Fruit fly (Drosophila melanogaster) whole organism, embryonic: ENCODE results near the gene pps.

Experiments
- Awh ChIP-seq: fragments of 200-800 bp; sonication (Bioruptor generic); IDR thresholded peaks from 2 replicates; pipeline ENCODE4, ENCODE4 v1.3.6; 2022; ENCODE audit warnings: missing biosample characterization, missing genetic modification characterization
- C15 ChIP-seq: fragments of 200-800 bp; sonication (Bioruptor generic); IDR thresholded peaks from 3 replicates; pipeline ENCODE4 v1.3.6; 2022; ENCODE audit warnings: missing biosample characterization, missing genetic modification characterization
- CG10209 ChIP-seq: fragments of 200-800 bp; sonication (Bioruptor generic); optimal IDR thresholded peaks from 3 replicates; lab custom pipeline; 2017; ENCODE audit warnings: missing biosample characterization, mild to moderate bottlenecking, missing genetic modification characterization, missing genetic modification reagents
- CG11093 ChIP-seq: fragments of 200-800 bp; sonication (Bioruptor generic); IDR thresholded peaks from 3 replicates; pipeline ENCODE4 v1.3.6; 2022; ENCODE audit warnings: missing biosample characterization, missing genetic modification characterization
- CG14050 ChIP-seq: fragments of 200-800 bp; sonication (Bioruptor generic); IDR thresholded peaks from 3 replicates; pipeline ENCODE4 v1.3.6; 2022; ENCODE audit warnings: missing biosample characterization, missing genetic modification characterization
- CG14710 ChIP-seq: fragments of 200-800 bp; sonication (Bioruptor generic); optimal IDR thresholded peaks from 3 replicates; lab custom pipeline; 2019; ENCODE audit warnings: missing biosample characterization, mild to moderate bottlenecking, missing genetic modification characterization, moderate library complexity
- CG1529 ChIP-seq: fragments of 200-800 bp; sonication (Bioruptor generic); optimal IDR thresholded peaks from 3 replicates; lab custom pipeline; 2018; ENCODE audit warnings: missing biosample characterization, missing genetic modification characterization
- CG15514 ChIP-seq: fragments of 200-800 bp; sonication (Bioruptor generic); optimal IDR thresholded peaks from 3 replicates; lab custom pipeline; 2017; ENCODE audit warnings: missing biosample characterization, missing genetic modification characterization, mild to moderate bottlenecking, moderate library complexity, missing genetic modification reagents
- CG15696 ChIP-seq: fragments of 200-800 bp; sonication (Bioruptor generic); optimal IDR thresholded peaks from 2 replicates; lab custom pipeline; 2019; ENCODE audit warnings: missing biosample characterization, mild to moderate bottlenecking, missing genetic modification characterization, moderate library complexity
- CG17359 ChIP-seq: fragments of 200-800 bp; sonication (Bioruptor generic); optimal IDR thresholded peaks from 3 replicates; lab custom pipeline; 2018; ENCODE audit warnings: missing biosample characterization, mild to moderate bottlenecking, missing genetic modification characterization, moderate library complexity
- CG17568 ChIP-seq: fragments of 200-800 bp; sonication (Bioruptor generic); optimal IDR thresholded peaks from 2 replicates; lab custom pipeline; 2018; ENCODE audit warnings: missing biosample characterization, mild to moderate bottlenecking, missing genetic modification characterization, moderate library complexity
- CG18262 ChIP-seq: fragments of 200-800 bp; optimal IDR thresholded peaks from 3 replicates; lab custom pipeline; 2019; ENCODE audit warnings: missing biosample characterization, mild to moderate bottlenecking, missing genetic modification characterization, moderate library complexity
- CG31388 ChIP-seq: fragments of 200-800 bp; sonication (Bioruptor generic); optimal IDR thresholded peaks from 2 replicates; lab custom pipeline; 2016; ENCODE audit warnings: missing biosample characterization, missing genetic modification characterization
- CG32772 ChIP-seq: fragments of 200-800 bp; sonication (Bioruptor generic); IDR thresholded peaks from 2 replicates; pipeline ENCODE4 v1.3.6; 2022; ENCODE audit warnings: missing biosample characterization, missing genetic modification characterization
- CG33213 ChIP-seq: fragments of 200-800 bp; sonication (Bioruptor generic); optimal IDR thresholded peaks from 3 replicates; lab custom pipeline; 2016; ENCODE audit warnings: missing biosample characterization, missing genetic modification characterization
- CG33557 ChIP-seq: fragments of 200-800 bp; sonication (Bioruptor generic); optimal IDR thresholded peaks from 2 replicates; lab custom pipeline; 2019; ENCODE audit warnings: missing biosample characterization, mild to moderate bottlenecking, missing genetic modification characterization, moderate library complexity
- CG4360 ChIP-seq: fragments of 200-800 bp; sonication (Bioruptor generic); IDR thresholded peaks from 2 replicates; pipeline ENCODE4 v1.3.6; 2022; ENCODE audit warnings: missing biosample characterization, missing genetic modification characterization
- CG43689 ChIP-seq: fragments of 200-800 bp; sonication (Bioruptor generic); IDR thresholded peaks from 2 replicates; pipeline ENCODE4 v1.3.6; 2022; ENCODE audit warnings: missing biosample characterization, missing genetic modification characterization
- CG6765 ChIP-seq: fragments of 200-800 bp; sonication (Bioruptor generic); optimal IDR thresholded peaks from 3 replicates; lab custom pipeline; 2017; ENCODE audit warnings: missing biosample characterization, mild to moderate bottlenecking, missing genetic modification characterization
- CG9437 ChIP-seq: fragments of 200-800 bp; sonication (Bioruptor generic); optimal IDR thresholded peaks from 2 replicates; lab custom pipeline; 2018; ENCODE audit warnings: missing biosample characterization, mild to moderate bottlenecking, missing genetic modification characterization
- CG9932 ChIP-seq: fragments of 200-800 bp; sonication (Bioruptor generic); IDR thresholded peaks from 2 replicates; pipeline ENCODE4 v1.3.6; 2022; ENCODE audit warnings: missing biosample characterization, missing genetic modification characterization
- D19A ChIP-seq: fragments of 200-800 bp; optimal IDR thresholded peaks from 3 replicates; lab custom pipeline; 2019; ENCODE audit warnings: missing biosample characterization, mild to moderate bottlenecking, missing genetic modification characterization, moderate library complexity
- Dek ChIP-seq: fragments of 200-800 bp; sonication (Bioruptor generic); optimal IDR thresholded peaks from 3 replicates; lab custom pipeline; 2019; ENCODE audit warnings: missing biosample characterization, mild to moderate bottlenecking, missing genetic modification characterization, moderate library complexity
- Dp ChIP-seq: fragments of 200-800 bp; sonication (Bioruptor generic); optimal IDR thresholded peaks from 2 replicates; lab custom pipeline; 2018; ENCODE audit warnings: missing biosample characterization, mild to moderate bottlenecking, missing genetic modification characterization, moderate library complexity
- Fer1 ChIP-seq: fragments of 200-800 bp; sonication (Bioruptor generic); optimal IDR thresholded peaks from 2 replicates; lab custom pipeline; 2017; ENCODE audit warnings: missing biosample characterization, mild to moderate bottlenecking, missing genetic modification characterization
- GATAe ChIP-seq: fragments of 200-800 bp; sonication (Bioruptor generic); conservative IDR thresholded peaks from 2 replicates; pipeline ENCODE4 v1.3.6; 2022; ENCODE audit warnings: missing biosample characterization, missing genetic modification characterization
- HLHmδ ChIP-seq: fragments of 200-800 bp; sonication (Bioruptor generic); optimal IDR thresholded peaks from 2 replicates; lab custom pipeline; 2018; ENCODE audit warnings: missing biosample characterization, mild to moderate bottlenecking, missing genetic modification characterization, moderate library complexity
- Hey ChIP-seq: fragments of 200-800 bp; sonication (Bioruptor generic); optimal IDR thresholded peaks from 3 replicates; lab custom pipeline; 2018; ENCODE audit warnings: missing biosample characterization, mild to moderate bottlenecking, missing genetic modification characterization
- Stat92E ChIP-seq, 3 experiments: fragments of >200 bp in 2 of 3; fragments of 200-800 bp in 1 of 3; sonication (Bioruptor generic) in 1 of 3; optimal IDR thresholded peaks; 2 replicates each; lab custom pipeline; 2017 to 2019; ENCODE audit warnings: missing biosample characterization in 3 of 3, missing genetic modification characterization in 3 of 3, mild to moderate bottlenecking in 1 of 3, moderate library complexity in 1 of 3
- abd-A ChIP-seq: fragments of 200-800 bp; sonication (Bioruptor generic); optimal IDR thresholded peaks from 3 replicates; lab custom pipeline; 2019; ENCODE audit warnings: missing biosample characterization, mild to moderate bottlenecking, missing genetic modification characterization, moderate library complexity
- bowl ChIP-seq: fragments of 200-800 bp; sonication (Bioruptor generic); IDR thresholded peaks from 2 replicates; pipeline ENCODE4 v1.3.6; 2022; ENCODE audit warnings: missing biosample characterization, missing genetic modification characterization
- crp ChIP-seq, 2 experiments: fragments of 200-800 bp; sonication (Bioruptor generic); optimal IDR thresholded peaks; 2 replicates in 1 of 2; 3 replicates in 1 of 2; lab custom pipeline; 2017; ENCODE audit warnings: missing biosample characterization in 2 of 2, missing genetic modification characterization in 2 of 2, mild to moderate bottlenecking in 1 of 2, moderate library complexity in 1 of 2
- dysf ChIP-seq: fragments of 200-800 bp; sonication (Bioruptor generic); IDR thresholded peaks from 3 replicates; pipeline ENCODE4 v1.3.6; 2022; ENCODE audit warnings: missing biosample characterization, missing genetic modification characterization
- exex ChIP-seq: fragments of 200-800 bp; sonication (Bioruptor generic); optimal IDR thresholded peaks from 4 replicates; lab custom pipeline; 2018; ENCODE audit warnings: missing biosample characterization, mild to moderate bottlenecking, missing genetic modification characterization, moderate library complexity
- gce ChIP-seq: fragments of 200-800 bp; sonication (Bioruptor generic); IDR thresholded peaks from 3 replicates; pipeline ENCODE4 v1.3.6; 2022; ENCODE audit warnings: missing biosample characterization, missing genetic modification characterization
- gem ChIP-seq: fragments of 200-800 bp; sonication (Bioruptor generic); optimal IDR thresholded peaks from 2 replicates; lab custom pipeline; 2019; ENCODE audit warnings: missing biosample characterization, mild to moderate bottlenecking, missing genetic modification characterization, moderate library complexity
- jumu ChIP-seq: fragments of 200-800 bp; sonication (Bioruptor generic); optimal IDR thresholded peaks from 3 replicates; lab custom pipeline; 2016; ENCODE audit warnings: missing biosample characterization, missing genetic modification characterization
- lab ChIP-seq: fragments of 200-800 bp; sonication (Bioruptor generic); optimal IDR thresholded peaks from 3 replicates; lab custom pipeline; 2017; ENCODE audit warnings: missing biosample characterization, missing genetic modification characterization, mild to moderate bottlenecking, moderate library complexity, missing genetic modification reagents
- lov ChIP-seq, 2 experiments: fragments of 200-800 bp in 1 of 2; fragments of >200 bp in 1 of 2; sonication (Bioruptor generic) in 1 of 2; IDR thresholded peaks in 1 of 2; optimal IDR thresholded peaks in 1 of 2; 2 replicates in 1 of 2; 3 replicates in 1 of 2; pipeline versions ENCODE4 v1.3.6 to Lab custom; 2017 to 2022; ENCODE audit warnings: missing biosample characterization in 1 of 2, missing genetic modification characterization in 1 of 2
- mam ChIP-seq: fragments of 200-800 bp; sonication (Bioruptor generic); optimal IDR thresholded peaks from 3 replicates; lab custom pipeline; 2016; ENCODE audit warnings: missing biosample characterization, missing genetic modification characterization
- mirr ChIP-seq: fragments of 200-800 bp; sonication (Bioruptor generic); optimal IDR thresholded peaks from 3 replicates; lab custom pipeline; 2018; ENCODE audit warnings: missing biosample characterization, mild to moderate bottlenecking, missing genetic modification characterization
- org-1 ChIP-seq: fragments of 200-800 bp; sonication (Bioruptor generic); optimal IDR thresholded peaks from 2 replicates; lab custom pipeline; 2017; ENCODE audit warnings: missing biosample characterization, missing genetic modification characterization
- peb ChIP-seq: fragments of 200-800 bp; sonication (Bioruptor generic); IDR thresholded peaks from 2 replicates; pipeline ENCODE4 v1.3.6; 2022; ENCODE audit warnings: missing biosample characterization, missing genetic modification characterization
- sisA ChIP-seq: fragments of 200-800 bp; sonication (Bioruptor generic); IDR thresholded peaks from 2 replicates; pipeline ENCODE4 v1.3.6; 2022; ENCODE audit warnings: missing biosample characterization, missing genetic modification characterization
- sqz ChIP-seq: fragments of 200-800 bp; sonication (Bioruptor generic); optimal IDR thresholded peaks from 3 replicates; lab custom pipeline; 2018; ENCODE audit warnings: missing biosample characterization, mild to moderate bottlenecking, missing genetic modification characterization
- ssp ChIP-seq: fragments of 200-800 bp; sonication (Bioruptor generic); IDR thresholded peaks from 2 replicates; pipeline ENCODE4 v1.3.6; 2022; ENCODE audit warnings: missing biosample characterization, missing genetic modification characterization
- toy ChIP-seq: fragments of 200-800 bp; sonication (Bioruptor generic); IDR thresholded peaks from 2 replicates; pipeline ENCODE4 v1.3.6; 2022; ENCODE audit warnings: missing biosample characterization, missing genetic modification characterization
- unpg ChIP-seq: fragments of 200-800 bp; sonication (Bioruptor generic); optimal IDR thresholded peaks from 3 replicates; lab custom pipeline; 2018; ENCODE audit warnings: missing biosample characterization, mild to moderate bottlenecking, missing genetic modification characterization, moderate library complexity
- vfl ChIP-seq: fragments of 200-800 bp; sonication (Bioruptor generic); optimal IDR thresholded peaks from 2 replicates; lab custom pipeline; 2016; ENCODE audit warnings: missing biosample characterization, missing genetic modification characterization
- zfh1 ChIP-seq: fragments of 200-800 bp; sonication (Bioruptor generic); IDR thresholded peaks from 3 replicates; pipeline ENCODE4 v1.3.6; 2022; ENCODE audit warnings: missing biosample characterization, missing genetic modification characterization

Gene pps

dm6 chr3R:12413274-12413958 is at the start of gene pps, which contains the start of gene Dip-C:
TSS of gene pps (plus strand) at chr3R:12413828.
TSS of gene Dip-C (minus strand) at chr3R:12413759.
- TF ChIP-seq CG33213 (GFP tag; lab: Kevin White, UChicago) (no peak), CG14710 (tag; lab: Kevin White, UChicago) (peak; percentile 58), bowl (no peak), abd-A (no peak), crp (GFP tag; optimal IDR thresholded peaks at IDR 0.05; lab: Kevin White, UChicago) (no peak), mirr (peak; percentile 23), CG15696 (tag; lab: Kevin White, UChicago) (no peak), vfl (GFP tag; lab: Kevin White, UChicago) (no peak), CG31388 (GFP tag; lab: Kevin White, UChicago) (no peak), toy (GFP tag; lab: Robert Waterston, UW) (no peak), Stat92E (GFP tag; optimal IDR thresholded peaks at IDR 0.05; lab: Kevin White, UChicago) (no peak), CG32772 (GFP tag; lab: Robert Waterston, UW) (no peak), Awh (GFP tag; lab: Robert Waterston, UW) (no peak), CG15514 (GFP tag; lab: Kevin White, UChicago) (peak; percentile 99), CG10209 (GFP tag; lab: Kevin White, UChicago) (no peak), lov (optimal IDR thresholded peaks at IDR 0.05; lab: Kevin White, UChicago) (no peak), lov (GFP tag; IDR thresholded peaks at IDR 0.05; lab: Robert Waterston, UW) (no peak), zfh1 (GFP tag; lab: Robert Waterston, UW) (no peak), lab (GFP tag; lab: Kevin White, UChicago) (no peak), Dek (tag; lab: Kevin White, UChicago) (no peak), dysf (GFP tag; lab: Robert Waterston, UW) (no peak), CG9437 (GFP tag; lab: Kevin White, UChicago) (no peak), CG17359 (tag; lab: Kevin White, UChicago) (no peak), ssp (GFP tag; lab: Robert Waterston, UW) (no peak), CG9932 (GFP tag; lab: Robert Waterston, UW) (no peak), CG1529 (GFP tag; lab: Kevin White, UChicago) (no peak), gce (GFP tag; lab: Robert Waterston, UW) (no peak), org-1 (GFP tag; lab: Kevin White, UChicago) (no peak), CG18262 (no peak), Hey (tag; lab: Kevin White, UChicago) (no peak), unpg (no peak), Dp (GFP tag; lab: Kevin White, UChicago) (peak; percentile 29), gem (no peak), C15 (no peak), CG33557 (GFP tag; lab: Kevin White, UChicago) (no peak), CG14050 (GFP tag; lab: Robert Waterston, UW) (no peak), sqz (GFP tag; lab: Kevin White, UChicago) (no peak), peb (no peak), jumu (no peak), CG11093 (GFP tag; lab: Robert Waterston, UW) (no peak), Fer1 (GFP tag; lab: Kevin White, UChicago) (no peak), GATAe (GFP tag; lab: Robert Waterston, UW) (no peak), HLHmδ (no peak), mam (GFP tag; lab: Kevin White, UChicago) (no peak), CG43689 (no peak), sisA (GFP tag; lab: Robert Waterston, UW) (no peak), exex (tag; lab: Kevin White, UChicago) (peak; percentile 59), CG17568 (GFP tag; lab: Kevin White, UChicago) (no peak), CG4360 (GFP tag; lab: Robert Waterston, UW) (no peak), D19A (tag; lab: Kevin White, UChicago) (no peak), CG6765 (GFP tag; lab: Kevin White, UChicago) (no peak)
